Fruit fly (Drosophila melanogaster) whole organism, embryonic: ENCODE results near the gene nuf.

Experiments used
- Bgb ChIP-seq: fragments of 200-800 bp; sonication (Bioruptor generic); IDR thresholded peaks from 2 replicates; pipeline ENCODE4 v1.3.6; 2022; ENCODE audit warnings: missing biosample characterization, missing genetic modification characterization; ENCODE audit not compliant: partially characterized antibody
- Blimp-1 ChIP-seq: fragments of 200-800 bp; sonication (Bioruptor generic); optimal IDR thresholded peaks from 3 replicates; lab custom pipeline; 2018; ENCODE audit warnings: missing biosample characterization, missing genetic modification characterization, mild to moderate bottlenecking, moderate library complexity, missing genetic modification reagents
- Bteb2 ChIP-seq: fragments of 200-800 bp; sonication (Bioruptor generic); optimal IDR thresholded peaks from 2 replicates; lab custom pipeline; 2016; ENCODE audit warnings: missing biosample characterization, missing genetic modification characterization
- CG10431 ChIP-seq: fragments of 200-800 bp; sonication (Bioruptor generic); optimal IDR thresholded peaks from 3 replicates; lab custom pipeline; 2018; ENCODE audit warnings: missing biosample characterization, mild to moderate bottlenecking, missing genetic modification characterization
- CG11247 ChIP-seq: fragments of 200-800 bp; sonication (Bioruptor generic); IDR thresholded peaks from 2 replicates; pipeline ENCODE4 v1.3.6; 2022; ENCODE audit warnings: missing biosample characterization, missing genetic modification characterization
- CG14860 ChIP-seq: fragments of 200-800 bp; sonication (Bioruptor generic); IDR thresholded peaks from 3 replicates; pipeline ENCODE4 v1.3.6; 2022; ENCODE audit warnings: missing biosample characterization, missing genetic modification characterization; ENCODE audit not compliant: partially characterized antibody
- CG15696 ChIP-seq: fragments of 200-800 bp; sonication (Bioruptor generic); optimal IDR thresholded peaks from 2 replicates; lab custom pipeline; 2019; ENCODE audit warnings: missing biosample characterization, mild to moderate bottlenecking, missing genetic modification characterization, moderate library complexity
- CG1603 ChIP-seq: fragments of 200-800 bp; sonication (Bioruptor generic); optimal IDR thresholded peaks from 2 replicates; lab custom pipeline; 2019; ENCODE audit warnings: missing biosample characterization, mild to moderate bottlenecking, missing genetic modification characterization, moderate library complexity
- CG16779 ChIP-seq: fragments of 200-800 bp; sonication (Bioruptor generic); IDR thresholded peaks from 2 replicates; pipeline ENCODE4 v1.3.6; 2022; ENCODE audit warnings: missing biosample characterization, missing genetic modification characterization
- CG17802 ChIP-seq: fragments of 200-800 bp; sonication (Bioruptor generic); optimal IDR thresholded peaks from 2 replicates; lab custom pipeline; 2018; ENCODE audit warnings: missing biosample characterization, mild to moderate bottlenecking, missing genetic modification characterization, moderate library complexity
- CG18011 ChIP-seq: fragments of 200-800 bp; sonication (Bioruptor generic); optimal IDR thresholded peaks from 2 replicates; lab custom pipeline; 2017; ENCODE audit warnings: missing biosample characterization, missing genetic modification characterization, mild to moderate bottlenecking, moderate library complexity, missing genotype
- CG1832 ChIP-seq: fragments of 200-800 bp; sonication (Bioruptor generic); optimal IDR thresholded peaks from 2 replicates; lab custom pipeline; 2017; ENCODE audit warnings: missing biosample characterization, mild to moderate bottlenecking, missing genetic modification characterization, inconsistent platforms
- CG3163 ChIP-seq: fragments of 200-800 bp; sonication (Bioruptor generic); optimal IDR thresholded peaks from 3 replicates; lab custom pipeline; 2016; ENCODE audit warnings: missing biosample characterization, missing genetic modification characterization
- CG6272 ChIP-seq: fragments of 200-800 bp; sonication (Bioruptor generic); IDR thresholded peaks from 2 replicates; pipeline ENCODE4 v1.3.6; 2022; ENCODE audit warnings: missing biosample characterization, missing genetic modification characterization
- CG6791 ChIP-seq: fragments of 200-800 bp; sonication (Bioruptor generic); IDR thresholded peaks from 3 replicates; pipeline ENCODE4 v1.3.6; 2022; ENCODE audit warnings: missing biosample characterization, missing genetic modification characterization; ENCODE audit not compliant: partially characterized antibody
- CG7357 ChIP-seq: fragments of 200-800 bp; sonication (Bioruptor generic); IDR thresholded peaks from 3 replicates; pipeline ENCODE4 v1.3.6; 2022; ENCODE audit warnings: missing biosample characterization, missing genetic modification characterization
- CG7556 ChIP-seq: fragments of 200-800 bp; sonication (Bioruptor generic); optimal IDR thresholded peaks from 2 replicates; lab custom pipeline; 2017; ENCODE audit warnings: missing biosample characterization, mild to moderate bottlenecking, missing genetic modification characterization
- CG8359 ChIP-seq: fragments of 200-800 bp; sonication (Bioruptor generic); optimal IDR thresholded peaks from 2 replicates; lab custom pipeline; 2017; ENCODE audit warnings: missing biosample characterization, mild to moderate bottlenecking, missing genetic modification characterization, borderline replicate concordance
- CG8924 ChIP-seq: fragments of 200-800 bp; optimal IDR thresholded peaks from 3 replicates; lab custom pipeline; 2019; ENCODE audit warnings: missing biosample characterization, mild to moderate bottlenecking, missing genetic modification characterization, moderate library complexity
- CG9932 ChIP-seq: fragments of 200-800 bp; sonication (Bioruptor generic); IDR thresholded peaks from 2 replicates; pipeline ENCODE4 v1.3.6; 2022; ENCODE audit warnings: missing biosample characterization, missing genetic modification characterization
- Eip74EF ChIP-seq, 2 experiments: fragments of 200-800 bp in 1 of 2; fragments of >200 bp in 1 of 2; sonication (Bioruptor generic) in 1 of 2; optimal IDR thresholded peaks; 2 replicates each; lab custom pipeline; 2017 to 2019; ENCODE audit warnings: missing biosample characterization in 2 of 2, missing genetic modification characterization in 2 of 2, mild to moderate bottlenecking in 1 of 2, moderate library complexity in 1 of 2
- Gsc ChIP-seq: fragments of 200-800 bp; sonication (Bioruptor generic); IDR thresholded peaks from 2 replicates; pipeline ENCODE4 v1.3.6; 2022; ENCODE audit warnings: missing biosample characterization, missing genetic modification characterization
- Gug ChIP-seq: fragments of 200-800 bp; sonication (Bioruptor generic); IDR thresholded peaks from 4 replicates; pipeline ENCODE4 v1.3.6; 2022; ENCODE audit warnings: missing biosample characterization, missing genetic modification characterization
- H2.0 ChIP-seq: fragments of 200-800 bp; sonication (Bioruptor generic); IDR thresholded peaks from 2 replicates; pipeline ENCODE4 v1.3.6; 2022; ENCODE audit warnings: missing biosample characterization, missing genetic modification characterization
- HLH54F ChIP-seq: fragments of 200-800 bp; sonication (Bioruptor generic); optimal IDR thresholded peaks from 3 replicates; lab custom pipeline; 2016; ENCODE audit warnings: missing biosample characterization, missing genetic modification characterization
- HLHmδ ChIP-seq: fragments of 200-800 bp; sonication (Bioruptor generic); optimal IDR thresholded peaks from 2 replicates; lab custom pipeline; 2018; ENCODE audit warnings: missing biosample characterization, mild to moderate bottlenecking, missing genetic modification characterization, moderate library complexity
- Jarid2 ChIP-seq: fragments of 200-800 bp; sonication (Bioruptor generic); optimal IDR thresholded peaks from 3 replicates; lab custom pipeline; 2017; ENCODE audit warnings: mild to moderate bottlenecking, missing biosample characterization, missing genetic modification reagents, missing genetic modification characterization
- NK7.1 ChIP-seq: fragments of 200-800 bp; sonication (Bioruptor generic); optimal IDR thresholded peaks from 3 replicates; lab custom pipeline; 2016; ENCODE audit warnings: missing biosample characterization, missing genetic modification characterization
- NfI ChIP-seq: fragments of 200-800 bp; sonication (Bioruptor generic); optimal IDR thresholded peaks from 3 replicates; lab custom pipeline; 2018; ENCODE audit warnings: missing biosample characterization, mild to moderate bottlenecking, missing genetic modification characterization, moderate library complexity
- PHDP ChIP-seq: fragments of 200-800 bp; sonication (Bioruptor generic); optimal IDR thresholded peaks from 3 replicates; lab custom pipeline; 2018; ENCODE audit warnings: missing biosample characterization, mild to moderate bottlenecking, missing genetic modification characterization, moderate library complexity
- Rfx ChIP-seq: fragments of 200-800 bp; sonication (Bioruptor generic); IDR thresholded peaks from 2 replicates; pipeline ENCODE4 v1.3.6; 2022; ENCODE audit warnings: missing biosample characterization, missing genetic modification characterization
- Sin3A ChIP-seq: fragments of >200 bp; optimal IDR thresholded peaks from 2 replicates; lab custom pipeline; 2018
- ap ChIP-seq: fragments of 200-800 bp; sonication (Bioruptor generic); IDR thresholded peaks from 2 replicates; pipeline ENCODE4 v1.3.6; 2022; ENCODE audit warnings: missing biosample characterization, missing genetic modification characterization
- bab2 ChIP-seq: fragments of 200-800 bp; sonication (Bioruptor generic); optimal IDR thresholded peaks from 2 replicates; lab custom pipeline; 2016; ENCODE audit warnings: missing biosample characterization, missing genetic modification characterization
- chinmo ChIP-seq: fragments of 200-800 bp; sonication (Bioruptor generic); IDR thresholded peaks from 4 replicates; pipeline ENCODE4 v1.3.6; 2022; ENCODE audit warnings: missing biosample characterization, missing genetic modification characterization; ENCODE audit not compliant: partially characterized antibody
- dpn ChIP-seq, 2 experiments: fragments of 200-800 bp; sonication (Bioruptor generic); optimal IDR thresholded peaks; 3 replicates each; lab custom pipeline; 2016; ENCODE audit warnings: missing biosample characterization in 2 of 2, missing genetic modification characterization in 2 of 2
- ems ChIP-seq: fragments of 200-800 bp; sonication (Bioruptor generic); optimal IDR thresholded peaks from 3 replicates; lab custom pipeline; 2016; ENCODE audit warnings: missing biosample characterization, missing genetic modification characterization
- fd64A ChIP-seq: fragments of 200-800 bp; sonication (Bioruptor generic); optimal IDR thresholded peaks from 3 replicates; lab custom pipeline; 2018; ENCODE audit warnings: missing biosample characterization, mild to moderate bottlenecking, missing genetic modification characterization
- gcm ChIP-seq: fragments of 200-800 bp; sonication (Bioruptor generic); optimal IDR thresholded peaks from 2 replicates; lab custom pipeline; 2019; ENCODE audit warnings: missing biosample characterization, mild to moderate bottlenecking, missing genetic modification characterization, moderate library complexity
- insv ChIP-seq, 2 experiments: fragments of 200-800 bp; sonication (Bioruptor generic); optimal IDR thresholded peaks; 3 replicates each; lab custom pipeline; 2016 to 2018; ENCODE audit warnings: missing biosample characterization in 2 of 2, missing genetic modification characterization in 2 of 2
- lab ChIP-seq: fragments of 200-800 bp; sonication (Bioruptor generic); optimal IDR thresholded peaks from 3 replicates; lab custom pipeline; 2017; ENCODE audit warnings: missing biosample characterization, missing genetic modification characterization, mild to moderate bottlenecking, moderate library complexity, missing genetic modification reagents
- lola ChIP-seq, 3 experiments: fragments of >200 bp in 2 of 3; fragments of 200-800 bp in 1 of 3; sonication (Bioruptor generic) in 1 of 3; optimal IDR thresholded peaks; 2 replicates each; lab custom pipeline; 2017 to 2019; ENCODE audit warnings: missing biosample characterization in 3 of 3, missing genetic modification characterization in 3 of 3, mild to moderate bottlenecking in 1 of 3, moderate library complexity in 1 of 3
- ro ChIP-seq: fragments of 200-800 bp; sonication (Bioruptor generic); IDR thresholded peaks from 2 replicates; pipeline ENCODE4 v1.3.6; 2022; ENCODE audit warnings: missing biosample characterization, missing genetic modification characterization
- sens ChIP-seq: fragments of 200-800 bp; sonication (Bioruptor generic); peaks from one replicate; lab custom pipeline; 2016; ENCODE audit warnings: missing biosample characterization, missing genetic modification characterization
- sna ChIP-seq: fragments of 200-800 bp; sonication (Bioruptor generic); IDR thresholded peaks from 2 replicates; pipeline ENCODE4 v1.3.6; 2022; ENCODE audit warnings: missing biosample characterization, missing genetic modification characterization; ENCODE audit not compliant: partially characterized antibody
- so ChIP-seq: fragments of 200-800 bp; sonication (Bioruptor generic); IDR thresholded peaks from 3 replicates; pipeline ENCODE4 v1.3.6; 2022; ENCODE audit warnings: missing biosample characterization, missing genetic modification characterization
- sob ChIP-seq: fragments of 200-800 bp; sonication (Bioruptor generic); IDR thresholded peaks from 2 replicates; pipeline ENCODE4 v1.3.6; 2022; ENCODE audit warnings: missing biosample characterization, missing genetic modification characterization
- wor ChIP-seq: fragments of 200-800 bp; sonication (Bioruptor generic); IDR thresholded peaks from 2 replicates; pipeline ENCODE4 v1.3.6; 2022; ENCODE audit warnings: missing biosample characterization, missing genetic modification characterization
- zen2 ChIP-seq: fragments of 200-800 bp; sonication (Bioruptor generic); IDR thresholded peaks from 3 replicates; pipeline ENCODE4 v1.3.6; 2022; ENCODE audit warnings: missing biosample characterization, missing genetic modification characterization; ENCODE audit not compliant: partially characterized antibody

nuf gene

DNA sequence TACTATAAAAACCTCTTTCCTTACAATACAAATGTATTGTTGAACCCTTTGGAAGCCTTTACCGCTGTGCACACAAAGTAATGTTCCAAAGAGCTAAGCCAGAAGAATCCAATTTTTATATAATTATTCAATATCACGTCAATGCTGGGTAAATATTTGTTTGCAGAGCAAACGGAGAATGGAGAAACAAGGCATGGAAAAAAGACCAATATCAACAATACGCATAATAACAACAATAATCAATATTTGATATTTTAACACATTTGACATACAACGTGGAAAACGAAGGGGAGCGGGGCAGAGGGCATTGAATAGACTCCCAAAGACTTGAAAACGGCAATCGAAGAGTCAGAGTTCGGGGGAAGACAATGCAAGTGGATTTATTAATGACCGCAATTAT is 16.5 kb upstream of the nuf start (continued):
- TF ChIP-seq Bteb2 (GFP tag; lab: Kevin White, UChicago) = peak; percentile 43
- peak; percentile 75 for TF ChIP-seq CG8359 (GFP tag; lab: Kevin White, UChicago)
- TF ChIP-seq gcm (GFP tag; lab: Kevin White, UChicago) = peak; percentile 65
- peak; percentile 73 for TF ChIP-seq fd64A
- TF ChIP-seq bab2 (GFP tag; lab: Kevin White, UChicago) = peak; percentile 60
- TF ChIP-seq dpn (GFP tag; optimal IDR thresholded peaks at IDR 0.05; lab: Kevin White, UChicago) = peak in 1 of 2 experiments; percentile 44
- peak; percentile 72 for TF ChIP-seq CG10431 (GFP tag; lab: Kevin White, UChicago)
- TF ChIP-seq CG11247 = 0 out of 2 replicates have a peak, but pooled peaks have one; percentile 25
- 0 out of 2 replicates have a peak, but pooled peaks have one; percentile 17 for TF ChIP-seq ap (GFP tag; lab: Robert Waterston, UW)
- TF ChIP-seq CG9932 (GFP tag; lab: Robert Waterston, UW) = no peak
- TF ChIP-seq Rfx (GFP tag; lab: Robert Waterston, UW) = peak; percentile 8; the same call in 1 of the 2 replicates
- TF ChIP-seq sob (GFP tag; lab: Robert Waterston, UW) = peak; percentile 59; the same call in 1 of the 2 replicates
- peak in 1 of 3 experiments; percentile 65 for TF ChIP-seq lola (GFP tag; optimal IDR thresholded peaks at IDR 0.05; lab: Kevin White, UChicago)
- TF ChIP-seq PHDP = peak; percentile 83
- TF ChIP-seq so (GFP tag; lab: Robert Waterston, UW) = peak; percentile 45; the same call in 1 of the 3 replicates
- no peak for TF ChIP-seq NK7.1
- no peak for TF ChIP-seq CG17802 (tag; lab: Kevin White, UChicago)
- TF ChIP-seq CG6272 = no peak
- no peak for TF ChIP-seq ems (GFP tag; lab: Kevin White, UChicago)
- TF ChIP-seq CG1603 = peak; percentile 36
- no peak for TF ChIP-seq HLHmδ (GFP tag; lab: Kevin White, UChicago)
- TF ChIP-seq Blimp-1 (GFP tag; lab: Kevin White, UChicago) = peak; percentile 72
- no peak for TF ChIP-seq ro
- peak; percentile 82 for TF ChIP-seq CG15696
- TF ChIP-seq CG6791 = no peak
- no peak for TF ChIP-seq CG1832 (GFP tag; lab: Kevin White, UChicago)
- TF ChIP-seq CG18011 (GFP tag; lab: Kevin White, UChicago) = no peak

DNA sequence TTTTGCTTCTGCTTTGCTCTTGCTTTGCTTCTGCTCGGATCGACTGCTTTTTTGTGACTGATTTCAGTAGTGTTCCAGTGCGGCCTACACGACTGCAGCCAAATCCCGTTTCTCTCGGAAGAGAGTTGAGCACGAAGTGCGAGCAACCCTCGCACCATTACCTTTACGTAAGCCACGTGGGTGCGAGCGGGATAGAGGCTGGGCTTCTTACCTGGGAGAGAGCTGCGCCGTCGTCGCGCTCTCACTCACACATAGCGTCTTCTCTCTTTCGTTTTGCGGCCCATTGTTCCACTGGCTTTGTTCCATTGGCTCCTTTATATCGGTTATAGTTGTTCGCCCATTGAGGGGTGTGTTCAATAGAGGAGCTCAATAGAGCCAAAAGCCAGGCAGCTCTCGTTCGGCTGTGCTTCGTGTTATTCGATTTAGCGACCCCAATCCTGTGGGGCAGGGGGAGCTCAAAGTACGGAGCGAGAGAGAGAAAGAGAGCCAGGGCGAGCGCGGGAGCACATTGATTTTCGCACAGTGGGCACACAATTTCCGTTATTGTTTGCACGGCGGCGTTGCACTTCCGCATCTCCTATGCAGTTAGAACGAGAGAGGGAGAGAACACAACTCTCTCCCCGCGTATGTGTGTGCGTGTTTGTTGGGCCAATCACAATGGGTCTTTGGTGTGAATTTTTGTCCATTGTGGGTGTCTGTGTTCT is 13.0 kb upstream of the nuf start:
- TF ChIP-seq sna (GFP tag; lab: Robert Waterston, UW) (0 out of 2 replicates have a peak, but pooled peaks have one; percentile 43), H2.0 (GFP tag; lab: Robert Waterston, UW) (no peak), insv (GFP tag; optimal IDR thresholded peaks at IDR 0.05; lab: Kevin White, UChicago) (peak in 1 of 2 experiments; percentile 37), CG16779 (GFP tag; lab: Robert Waterston, UW) (no peak), HLH54F (GFP tag; lab: Kevin White, UChicago) (no peak), zen2 (GFP tag; lab: Robert Waterston, UW) (peak; percentile 70; the same call in 2 of the 3 replicates), Gsc (no peak), CG7357 (GFP tag; lab: Robert Waterston, UW) (no peak), lab (GFP tag; lab: Kevin White, UChicago) (no peak), CG7556 (GFP tag; lab: Kevin White, UChicago) (no peak), Jarid2 (GFP tag; lab: Kevin White, UChicago) (peak; percentile 76), CG8924 (tag; lab: Kevin White, UChicago) (peak; percentile 6), CG3163 (GFP tag; lab: Kevin White, UChicago) (no peak), Eip74EF (GFP tag; optimal IDR thresholded peaks at IDR 0.05; lab: Kevin White, UChicago) (peak in 1 of 2 experiments; percentile 50), sens (GFP tag; lab: Kevin White, UChicago) (peak; percentile 84), CG14860 (GFP tag; lab: Robert Waterston, UW) (no peak), NfI (GFP tag; lab: Kevin White, UChicago) (no peak), Gug (GFP tag; lab: Robert Waterston, UW) (no peak), chinmo (peak; percentile 83; the same call in 2 of the 4 replicates), Bgb (GFP tag; lab: Robert Waterston, UW) (no peak; the same call in 1 of the 2 replicates), Sin3A (lab: Kevin White, UChicago) (no peak), wor (GFP tag; lab: Robert Waterston, UW) (no peak)
